Worm (Caenorhabditis elegans): ENCODE data around the gene pkhm-2.

ce11 chrX:15181454-15181853 is at the start of gene pkhm-2:
- TF ChIP-seq snpc-4 (tag; optimal IDR thresholded peaks at IDR 0.05) (peak; percentile 44), ztf-11 (tag; optimal IDR thresholded peaks at IDR 0.05) (no peak), daf-8 (GFP tag; IDR thresholded peaks at IDR 0.05) (no peak), aly-2 (tag; optimal IDR thresholded peaks at IDR 0.05) (no peak), lim-7 (GFP tag; IDR thresholded peaks at IDR 0.05) (0 out of 2 replicates have a peak, but pooled peaks have one; percentile 43), unc-62 (GFP tag; optimal IDR thresholded peaks at IDR 0.05 in 1 of 2) (peak in 1 of 2 experiments; percentile 99), unc-62 (tag; optimal IDR thresholded peaks at IDR 0.05) (no peak), zip-11 (GFP tag; IDR thresholded peaks at IDR 0.05) (no peak), ama-1 (optimal IDR thresholded peaks at IDR 0.05) (no peak), nhr-10 (tag; optimal IDR thresholded peaks at IDR 0.05) (no peak), nhr-111 (GFP tag; optimal IDR thresholded peaks at IDR 0.05) (peak; percentile 8)
